Worm (Caenorhabditis elegans): ENCODE data around the gene F42G8.8.

The F42G8.8 gene

DNA sequence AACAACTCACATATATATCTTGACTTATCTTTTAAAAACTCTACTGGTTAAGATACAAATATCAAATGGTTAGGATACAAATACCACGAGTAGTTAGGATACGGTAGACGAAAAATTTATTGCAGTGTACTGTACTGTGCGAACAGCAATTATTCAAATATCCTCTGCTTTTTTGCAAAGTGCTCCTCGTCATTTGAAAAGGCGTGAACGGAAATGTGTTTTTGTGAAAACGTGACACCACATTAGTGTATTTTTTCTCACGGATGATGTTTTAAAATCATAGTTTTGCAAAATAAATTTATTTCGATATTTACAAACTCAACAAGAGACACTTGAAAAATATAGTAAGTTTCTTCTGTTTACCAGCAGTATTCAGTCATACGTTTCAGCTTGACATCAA is at the start of gene F42G8.8:
TSS of gene F42G8.8 (plus strand) at position 301 of the 400 bp plus-strand sequence.
- no peak for TF ChIP-seq med-1 (GFP tag; optimal IDR thresholded peaks at IDR 0.05; ENCODE audit: insufficient read depth)
- no peak for TF ChIP-seq ref-1 (GFP tag; conservative IDR thresholded peaks at IDR 0.05)
- TF ChIP-seq T22C8.4 (GFP tag; IDR thresholded peaks at IDR 0.05): no peak
- TF ChIP-seq ztf-23 (GFP tag; IDR thresholded peaks at IDR 0.05): no peak
- TF ChIP-seq ztf-29 (GFP tag; IDR thresholded peaks at IDR 0.05): no peak
- no peak for TF ChIP-seq klf-2 (GFP tag; conservative IDR thresholded peaks at IDR 0.05)
- TF ChIP-seq flt-1 (GFP tag; IDR thresholded peaks at IDR 0.05): no peak
- TF ChIP-seq cog-1 (tag; optimal IDR thresholded peaks at IDR 0.05): no peak
- no peak for TF ChIP-seq tab-1 (GFP tag; IDR thresholded peaks at IDR 0.05)

DNA sequence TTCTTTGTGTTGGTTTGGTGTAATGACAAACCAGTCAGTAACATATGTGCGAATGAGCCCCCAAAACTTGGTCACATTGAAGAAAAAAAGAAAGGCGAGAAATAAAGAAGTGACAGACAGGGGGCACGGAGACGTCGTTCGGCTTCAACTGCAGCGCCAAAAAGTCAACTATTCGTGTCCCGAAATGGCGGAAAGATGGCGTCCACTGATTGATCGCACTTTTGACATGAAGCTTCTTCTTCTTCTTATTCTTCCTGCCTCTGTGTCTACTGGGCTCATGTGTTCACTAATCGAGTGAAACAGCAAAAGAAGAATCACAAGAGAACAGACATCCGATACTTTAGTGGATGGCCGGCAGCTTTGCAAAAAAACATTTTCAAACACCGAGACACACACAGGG is 49.8 kb upstream of the F42G8.8 start:
- TF ChIP-seq ztf-23 (GFP tag; IDR thresholded peaks at IDR 0.05) (no peak), klf-2 (GFP tag; conservative IDR thresholded peaks at IDR 0.05) (no peak), T22C8.4 (GFP tag; IDR thresholded peaks at IDR 0.05) (no peak), ref-1 (GFP tag; conservative IDR thresholded peaks at IDR 0.05) (no peak), tab-1 (GFP tag; IDR thresholded peaks at IDR 0.05) (no peak), med-1 (GFP tag; optimal IDR thresholded peaks at IDR 0.05; ENCODE audit: insufficient read depth) (no peak), flt-1 (GFP tag; IDR thresholded peaks at IDR 0.05) (no peak), cog-1 (tag; optimal IDR thresholded peaks at IDR 0.05) (no peak), ztf-29 (GFP tag; IDR thresholded peaks at IDR 0.05) (no peak)

DNA sequence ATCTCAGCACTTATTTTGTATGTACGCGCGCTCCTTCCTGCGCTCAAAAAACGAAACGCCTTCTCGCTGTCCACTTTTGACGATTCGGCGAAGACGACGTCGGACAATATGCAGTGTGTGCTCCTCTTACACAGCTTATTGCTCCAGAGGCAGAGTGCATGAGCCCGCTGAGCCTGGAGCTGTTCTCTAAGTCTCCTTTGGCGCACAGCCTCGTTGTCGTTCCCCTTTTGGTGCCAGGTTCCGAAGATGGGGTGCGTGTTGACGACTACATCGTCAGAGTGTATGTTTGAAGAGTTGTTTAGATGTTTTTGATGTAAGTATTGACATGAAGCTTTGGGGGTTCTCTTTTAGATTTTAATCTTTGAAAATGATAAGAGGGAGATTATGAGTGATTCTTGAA is 48.6 kb upstream of the F42G8.8 start:
- TF ChIP-seq med-1 (GFP tag; optimal IDR thresholded peaks at IDR 0.05; ENCODE audit: insufficient read depth): no peak
- TF ChIP-seq ref-1 (GFP tag; conservative IDR thresholded peaks at IDR 0.05): 0 out of 2 replicates have a peak, but pooled peaks have one; percentile 35

DNA sequence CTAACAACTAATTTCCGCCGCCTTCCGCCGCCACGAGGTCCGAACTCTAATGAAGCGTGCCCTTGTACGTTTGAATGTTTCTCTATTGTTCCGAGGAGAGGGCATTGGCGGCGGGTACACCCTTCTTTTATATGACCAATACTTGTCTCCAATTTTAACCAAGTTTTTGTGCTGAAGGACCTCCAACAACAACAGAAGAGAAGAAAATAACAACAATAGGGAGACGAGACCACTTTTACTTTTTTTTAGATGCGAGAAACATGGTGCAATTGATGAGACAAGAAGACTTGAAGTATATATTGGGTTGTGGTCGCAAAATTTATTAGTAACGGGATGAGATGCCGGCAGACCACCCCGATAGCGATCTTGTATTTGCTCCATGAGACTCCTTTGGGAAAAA is 48.0 kb upstream of the F42G8.8 start:
- no peak for TF ChIP-seq ztf-29 (GFP tag; IDR thresholded peaks at IDR 0.05)
- TF ChIP-seq ref-1 (GFP tag; conservative IDR thresholded peaks at IDR 0.05): no peak
- no peak for TF ChIP-seq T22C8.4 (GFP tag; IDR thresholded peaks at IDR 0.05)
- no peak for TF ChIP-seq ztf-23 (GFP tag; IDR thresholded peaks at IDR 0.05)
- no peak for TF ChIP-seq tab-1 (GFP tag; IDR thresholded peaks at IDR 0.05)
- TF ChIP-seq med-1 (GFP tag; optimal IDR thresholded peaks at IDR 0.05; ENCODE audit: insufficient read depth): no peak
- TF ChIP-seq klf-2 (GFP tag; conservative IDR thresholded peaks at IDR 0.05): no peak
- no peak for TF ChIP-seq flt-1 (GFP tag; IDR thresholded peaks at IDR 0.05)

DNA sequence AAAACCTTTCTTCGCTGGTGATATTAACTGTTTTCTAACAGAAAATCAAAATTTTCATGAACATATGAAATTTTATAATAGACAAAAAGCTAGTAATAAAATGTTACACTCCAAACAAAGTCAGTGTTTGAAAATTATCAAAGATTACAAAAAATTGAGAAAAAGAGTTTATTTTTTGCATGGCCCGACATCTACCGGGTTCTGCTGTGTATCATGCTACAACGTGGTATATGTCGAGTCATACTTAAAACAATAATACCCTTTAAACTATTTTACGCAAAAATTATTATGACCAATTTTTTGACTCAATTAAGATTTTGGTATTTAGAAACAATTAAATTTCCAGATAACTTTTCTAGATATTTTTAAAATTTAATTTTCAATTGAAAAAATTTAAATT is 43.4 kb upstream of the F42G8.8 start:
- TF ChIP-seq klf-2 (GFP tag; conservative IDR thresholded peaks at IDR 0.05) (no peak), ref-1 (GFP tag; conservative IDR thresholded peaks at IDR 0.05) (no peak), ztf-29 (GFP tag; IDR thresholded peaks at IDR 0.05) (no peak), T22C8.4 (GFP tag; IDR thresholded peaks at IDR 0.05) (no peak), cog-1 (tag; optimal IDR thresholded peaks at IDR 0.05) (no peak), ztf-23 (GFP tag; IDR thresholded peaks at IDR 0.05) (no peak), med-1 (GFP tag; optimal IDR thresholded peaks at IDR 0.05; ENCODE audit: insufficient read depth) (no peak), tab-1 (GFP tag; IDR thresholded peaks at IDR 0.05) (no peak), flt-1 (GFP tag; IDR thresholded peaks at IDR 0.05) (no peak)

DNA sequence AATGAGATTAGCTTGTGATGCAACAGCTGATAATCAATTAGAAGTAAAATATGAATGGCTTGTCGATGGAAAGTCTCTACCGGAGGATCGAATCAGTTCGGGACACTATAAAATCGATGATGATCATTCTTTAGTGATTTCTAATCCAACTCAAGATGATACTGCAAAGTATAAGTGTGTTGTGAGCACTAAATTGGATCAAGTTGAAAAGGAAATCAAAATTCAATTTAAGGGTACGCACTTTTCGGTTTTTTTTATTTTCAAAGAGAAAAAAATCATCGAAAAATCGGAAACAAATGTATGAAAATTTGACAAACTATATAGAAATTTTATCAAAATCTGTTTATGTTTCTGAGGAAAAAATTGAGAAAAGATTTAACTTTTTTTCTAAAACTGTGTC is 42.4 kb upstream of the F42G8.8 start:
- TF ChIP-seq T22C8.4 (GFP tag; IDR thresholded peaks at IDR 0.05) (no peak), med-1 (GFP tag; optimal IDR thresholded peaks at IDR 0.05; ENCODE audit: insufficient read depth) (no peak), tab-1 (GFP tag; IDR thresholded peaks at IDR 0.05) (no peak), flt-1 (GFP tag; IDR thresholded peaks at IDR 0.05) (no peak), ztf-23 (GFP tag; IDR thresholded peaks at IDR 0.05) (no peak), cog-1 (tag; optimal IDR thresholded peaks at IDR 0.05) (no peak), ref-1 (GFP tag; conservative IDR thresholded peaks at IDR 0.05) (no peak), klf-2 (GFP tag; conservative IDR thresholded peaks at IDR 0.05) (no peak), ztf-29 (GFP tag; IDR thresholded peaks at IDR 0.05) (no peak)

DNA sequence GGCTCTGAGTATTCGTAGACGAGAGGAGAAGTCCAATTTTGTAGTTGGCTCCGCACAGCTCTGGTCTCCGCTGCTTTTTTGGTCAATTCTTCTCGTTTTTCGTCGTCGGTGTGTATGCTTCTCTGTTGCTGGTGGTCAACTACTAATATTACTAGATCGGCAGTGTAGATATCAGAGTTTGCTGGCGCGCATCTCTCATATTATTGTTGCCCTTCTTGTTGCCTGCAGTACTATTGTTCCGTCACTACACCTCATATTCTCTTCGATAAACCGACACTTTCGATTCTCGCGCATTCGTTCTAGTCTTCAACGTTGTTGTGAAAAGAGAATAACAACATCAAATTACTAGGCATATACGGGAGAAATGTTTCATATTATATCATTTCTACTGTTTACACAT is 38.7 kb upstream of the F42G8.8 start:
- TF ChIP-seq med-1 (GFP tag; optimal IDR thresholded peaks at IDR 0.05; ENCODE audit: insufficient read depth): no peak
- no peak for TF ChIP-seq cog-1 (tag; optimal IDR thresholded peaks at IDR 0.05)
- no peak for TF ChIP-seq flt-1 (GFP tag; IDR thresholded peaks at IDR 0.05)
- TF ChIP-seq ref-1 (GFP tag; conservative IDR thresholded peaks at IDR 0.05): no peak
- TF ChIP-seq ztf-23 (GFP tag; IDR thresholded peaks at IDR 0.05): no peak
- TF ChIP-seq tab-1 (GFP tag; IDR thresholded peaks at IDR 0.05): no peak
- TF ChIP-seq T22C8.4 (GFP tag; IDR thresholded peaks at IDR 0.05): no peak
- TF ChIP-seq klf-2 (GFP tag; conservative IDR thresholded peaks at IDR 0.05): no peak
- no peak for TF ChIP-seq ztf-29 (GFP tag; IDR thresholded peaks at IDR 0.05)

DNA sequence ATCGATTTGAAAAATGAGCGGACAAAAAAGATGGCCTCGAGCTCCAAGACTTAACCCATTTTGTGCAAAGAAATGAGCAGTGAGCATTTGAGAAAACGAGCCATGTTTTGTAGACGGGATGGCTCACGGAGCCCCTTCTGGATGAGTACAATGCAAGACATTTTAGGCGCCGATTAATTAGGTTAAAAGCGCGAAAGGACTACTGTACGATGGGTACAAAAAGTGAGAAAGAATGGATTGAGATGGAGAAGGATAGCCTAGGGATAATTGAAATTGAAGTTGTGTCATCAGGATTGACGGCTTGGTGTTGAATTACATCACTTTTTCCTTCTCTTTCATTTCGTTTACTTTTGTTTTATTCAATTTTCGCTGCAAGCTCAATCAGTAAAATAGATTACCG is 38.1 kb upstream of the F42G8.8 start:
- TF ChIP-seq med-1 (GFP tag; optimal IDR thresholded peaks at IDR 0.05; ENCODE audit: insufficient read depth) (no peak), T22C8.4 (GFP tag; IDR thresholded peaks at IDR 0.05) (no peak), flt-1 (GFP tag; IDR thresholded peaks at IDR 0.05) (no peak), ref-1 (GFP tag; conservative IDR thresholded peaks at IDR 0.05) (no peak), tab-1 (GFP tag; IDR thresholded peaks at IDR 0.05) (no peak), ztf-29 (GFP tag; IDR thresholded peaks at IDR 0.05) (no peak), ztf-23 (GFP tag; IDR thresholded peaks at IDR 0.05) (no peak), klf-2 (GFP tag; conservative IDR thresholded peaks at IDR 0.05) (no peak), cog-1 (tag; optimal IDR thresholded peaks at IDR 0.05) (no peak)

DNA sequence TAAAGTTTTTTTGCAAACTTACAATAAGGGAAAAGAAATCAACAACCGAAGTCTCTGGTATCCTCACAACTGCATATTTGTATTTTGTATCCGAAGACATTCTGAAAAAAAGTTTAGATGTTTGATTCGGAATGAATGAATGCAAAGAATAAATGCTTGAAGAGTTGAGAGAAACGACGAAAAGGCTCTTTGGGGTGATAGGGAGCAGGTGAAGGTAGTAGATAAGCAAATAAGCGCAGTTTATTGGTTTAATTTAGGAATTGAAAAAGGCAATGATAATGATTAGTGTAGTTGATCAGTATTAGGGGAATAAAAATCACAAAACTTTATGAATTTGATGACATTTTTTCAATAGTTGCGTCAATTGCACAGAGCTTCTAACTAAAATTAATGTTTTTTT is 32.3 kb upstream of the F42G8.8 start, which contains the start of gene nsy-7:
TSS of gene nsy-7 (minus strand) at position 101 of the 400 bp plus-strand sequence.
- TF ChIP-seq ref-1 (GFP tag; conservative IDR thresholded peaks at IDR 0.05) (no peak), flt-1 (GFP tag; IDR thresholded peaks at IDR 0.05) (no peak), klf-2 (GFP tag; conservative IDR thresholded peaks at IDR 0.05) (no peak), med-1 (GFP tag; optimal IDR thresholded peaks at IDR 0.05; ENCODE audit: insufficient read depth) (no peak), tab-1 (GFP tag; IDR thresholded peaks at IDR 0.05) (no peak), cog-1 (tag; optimal IDR thresholded peaks at IDR 0.05) (no peak), ztf-29 (GFP tag; IDR thresholded peaks at IDR 0.05) (no peak), T22C8.4 (GFP tag; IDR thresholded peaks at IDR 0.05) (no peak), ztf-23 (GFP tag; IDR thresholded peaks at IDR 0.05) (no peak)

DNA sequence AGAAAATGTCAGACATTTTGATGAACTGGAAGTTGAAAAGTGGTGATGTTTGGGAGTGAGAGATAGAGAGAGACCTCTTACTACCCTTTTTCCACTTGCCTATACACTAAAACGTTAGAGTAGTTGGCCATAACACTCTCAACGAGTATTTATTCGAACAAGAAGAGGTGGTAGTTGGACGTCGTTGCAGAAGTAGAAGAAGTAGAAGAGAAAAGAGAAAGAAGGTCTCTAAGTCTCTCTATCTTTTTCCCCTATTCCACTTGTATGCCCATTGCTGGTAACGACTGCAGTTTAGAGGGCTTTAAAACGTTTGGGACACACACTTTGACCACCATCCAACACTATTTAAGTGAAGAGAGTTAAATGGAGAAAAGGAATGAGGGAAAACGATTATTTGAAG is 27.4 kb upstream of the F42G8.8 start:
- TF ChIP-seq ref-1 (GFP tag; conservative IDR thresholded peaks at IDR 0.05) (no peak), cog-1 (tag; optimal IDR thresholded peaks at IDR 0.05) (no peak), ztf-29 (GFP tag; IDR thresholded peaks at IDR 0.05) (no peak), klf-2 (GFP tag; conservative IDR thresholded peaks at IDR 0.05) (no peak), ztf-23 (GFP tag; IDR thresholded peaks at IDR 0.05) (no peak)

All from whole organism, midembryonic.